Worm (Caenorhabditis elegans) whole organism, L4 larva: ENCODE results near the gene molo-1.
A peak's percentile ranks its signal among the peaks of the same experiment; 100 is the strongest.

Source experiments
- T20F7.1 ChIP-seq: fragments of 200-800 bp; sonication (Bioruptor generic); optimal IDR thresholded peaks from 2 replicates; lab custom pipeline; 2018; ENCODE audit warnings: mild to moderate bottlenecking, missing genetic modification characterization, missing compliant biosample characterization
- T26A8.4 ChIP-seq: fragments of 200-800 bp; sonication (Bioruptor generic); IDR thresholded peaks from 2 replicates; pipeline ENCODE4 v1.3.6; 2022; ENCODE audit warnings: missing genetic modification characterization, missing compliant biosample characterization
- Y75B8A.6 ChIP-seq: fragments of 200-800 bp; sonication (Bioruptor generic); IDR thresholded peaks from 2 replicates; pipeline ENCODE4 v1.3.6; 2022; ENCODE audit warnings: missing genetic modification reagents, missing genetic modification characterization, missing compliant biosample characterization
- aha-1 ChIP-seq: fragments of 150-350 bp; peaks from one replicate; lab custom pipeline; 2014; ENCODE audit warnings: missing biosample characterization, missing genetic modification characterization
- ama-1 ChIP-seq: fragments of 150-350 bp; optimal IDR thresholded peaks from 2 replicates; lab custom pipeline; 2014; ENCODE audit warnings: inconsistent platforms, mixed read lengths
- ceh-20 ChIP-seq: fragments of 200-800 bp; sonication (Bioruptor generic); IDR thresholded peaks from 2 replicates; pipeline ENCODE4 v1.3.6; 2022; ENCODE audit warnings: missing genetic modification reagents, missing genetic modification characterization, missing compliant biosample characterization
- ceh-28 ChIP-seq: fragments of 150-350 bp; optimal IDR thresholded peaks from 2 replicates; lab custom pipeline; 2014; ENCODE audit warnings: missing biosample characterization, missing genetic modification reagents, missing genetic modification characterization
- ctbp-1 ChIP-seq: fragments of 200-800 bp; sonication (Bioruptor generic); IDR thresholded peaks from 2 replicates; pipeline ENCODE4 v1.3.6; 2022; ENCODE audit warnings: missing genetic modification reagents, missing genetic modification characterization, missing compliant biosample characterization
- daf-12 ChIP-seq: fragments of 150-350 bp; optimal IDR thresholded peaks from 2 replicates; lab custom pipeline; 2014; ENCODE audit warnings: missing biosample characterization, missing genetic modification reagents, missing genetic modification characterization
- daf-16 ChIP-seq, 3 experiments: sonication (generic microtip); optimal IDR thresholded peaks; 2 replicates each; lab custom pipeline; 2016 to 2017; ENCODE audit warnings: missing genetic modification characterization in 3 of 3, missing genetic modification reagents in 3 of 3, mild to moderate bottlenecking in 2 of 3, missing compliant biosample characterization in 2 of 3, missing biosample characterization in 1 of 3, moderate library complexity in 1 of 3
- dmd-6 ChIP-seq: fragments of 200-800 bp; sonication (Bioruptor generic); IDR thresholded peaks from 2 replicates; pipeline ENCODE4 v1.3.6; 2022; ENCODE audit warnings: missing genetic modification reagents, missing genetic modification characterization, missing compliant biosample characterization
- duxl-1 ChIP-seq: sonication (generic microtip); optimal IDR thresholded peaks from 2 replicates; lab custom pipeline; 2016; ENCODE audit warnings: mild to moderate bottlenecking, missing genetic modification characterization, moderate library complexity, missing compliant biosample characterization; ENCODE audit not compliant: poor library complexity
- dve-1 ChIP-seq: sonication (generic microtip); optimal IDR thresholded peaks from 2 replicates; lab custom pipeline; 2017; ENCODE audit warnings: antibody characterized with exemption, mild to moderate bottlenecking, missing genetic modification characterization, missing compliant biosample characterization; ENCODE audit not compliant: insufficient read depth
- hif-1 ChIP-seq, 2 experiments: sonication (generic microtip); optimal IDR thresholded peaks; 2 replicates each; lab custom pipeline; 2016 to 2017; ENCODE audit warnings: missing compliant biosample characterization in 2 of 2, missing genetic modification characterization in 2 of 2, missing genetic modification reagents in 2 of 2, missing genotype in 2 of 2, mild to moderate bottlenecking in 1 of 2
- hlh-11 ChIP-seq: fragments of 200-800 bp; sonication (Bioruptor generic); optimal IDR thresholded peaks from 2 replicates; lab custom pipeline; 2018; ENCODE audit warnings: mild to moderate bottlenecking, missing genetic modification characterization, missing compliant biosample characterization
- hlh-30 ChIP-seq: sonication (generic microtip); optimal IDR thresholded peaks from 2 replicates; lab custom pipeline; 2017; ENCODE audit warnings: antibody characterized with exemption, mild to moderate bottlenecking, missing genetic modification characterization, missing compliant biosample characterization; ENCODE audit not compliant: insufficient read depth
- hmg-1.1 ChIP-seq: fragments of 200-800 bp; sonication (Bioruptor generic); IDR thresholded peaks from 2 replicates; pipeline ENCODE4 v1.3.6; 2022; ENCODE audit warnings: missing genetic modification reagents, missing genetic modification characterization, missing compliant biosample characterization
- lim-7 ChIP-seq: fragments of 200-800 bp; sonication (Bioruptor generic); IDR thresholded peaks from 2 replicates; pipeline ENCODE4 v1.3.6; 2022; ENCODE audit warnings: missing genetic modification characterization, missing compliant biosample characterization
- lin-1 ChIP-seq: fragments of 200-800 bp; sonication (Bioruptor generic); IDR thresholded peaks from 2 replicates; pipeline ENCODE4 v1.3.6; 2022; ENCODE audit warnings: missing genetic modification reagents, missing genetic modification characterization, missing compliant biosample characterization
- lsy-2 ChIP-seq, 2 experiments: fragments of 150-350 bp in 1 of 2; sonication (generic microtip) in 1 of 2; optimal IDR thresholded peaks; 2 replicates each; lab custom pipeline; 2014 to 2017; ENCODE audit warnings: missing biosample characterization in 2 of 2, missing genetic modification characterization in 2 of 2
- mdl-1 ChIP-seq, 2 experiments: fragments of 150-350 bp in 1 of 2; sonication (generic microtip) in 1 of 2; optimal IDR thresholded peaks; 2 replicates each; lab custom pipeline; 2014 to 2017; ENCODE audit warnings: missing biosample characterization in 2 of 2, missing genetic modification characterization in 2 of 2
- mdt-29 ChIP-seq: fragments of 200-800 bp; sonication (Bioruptor generic); IDR thresholded peaks from 2 replicates; pipeline ENCODE4 v1.3.6; 2022; ENCODE audit warnings: missing genetic modification reagents, missing genetic modification characterization, missing compliant biosample characterization
- mep-1 ChIP-seq: fragments of 150-350 bp; sonication (generic microtip); optimal IDR thresholded peaks from 3 replicates; lab custom pipeline; 2014; ENCODE audit warnings: missing biosample characterization, missing genetic modification characterization
- mes-2 ChIP-seq: sonication (generic microtip); optimal IDR thresholded peaks from 2 replicates; lab custom pipeline; 2016; ENCODE audit warnings: missing genotype, mild to moderate bottlenecking, missing genetic modification characterization, missing compliant biosample characterization; ENCODE audit not compliant: poor library complexity, severe bottlenecking
- mxl-3 ChIP-seq: fragments of 200-800 bp; sonication (Bioruptor generic); optimal IDR thresholded peaks from 2 replicates; lab custom pipeline; 2018; ENCODE audit warnings: mild to moderate bottlenecking, missing genetic modification characterization, missing compliant biosample characterization
- nhr-10 ChIP-seq: fragments of 150-350 bp; optimal IDR thresholded peaks from 2 replicates; lab custom pipeline; 2014; ENCODE audit warnings: missing biosample characterization, missing genetic modification characterization
- nhr-102 ChIP-seq: sonication (generic microtip); optimal IDR thresholded peaks from 2 replicates; lab custom pipeline; 2016; ENCODE audit warnings: mild to moderate bottlenecking, missing genetic modification characterization, moderate library complexity, missing compliant biosample characterization
- nhr-11 ChIP-seq: fragments of 150-350 bp; optimal IDR thresholded peaks from 2 replicates; lab custom pipeline; 2014; ENCODE audit warnings: missing biosample characterization, missing genetic modification characterization
- nhr-28 ChIP-seq: fragments of 150-350 bp; optimal IDR thresholded peaks from 2 replicates; lab custom pipeline; 2014; ENCODE audit warnings: missing biosample characterization, missing genetic modification characterization
- nhr-48 ChIP-seq: sonication (generic microtip); optimal IDR thresholded peaks from 2 replicates; lab custom pipeline; 2016; ENCODE audit warnings: mild to moderate bottlenecking, missing genetic modification characterization, missing compliant biosample characterization
- nhr-6 ChIP-seq: fragments of 150-350 bp; optimal IDR thresholded peaks from 2 replicates; lab custom pipeline; 2014; ENCODE audit warnings: missing biosample characterization, missing genetic modification characterization
- nhr-77 ChIP-seq: fragments of 150-350 bp; optimal IDR thresholded peaks from 2 replicates; lab custom pipeline; 2014; ENCODE audit warnings: missing biosample characterization, missing genetic modification characterization
- php-3 ChIP-seq: fragments of 200-800 bp; sonication (Bioruptor generic); IDR thresholded peaks from 2 replicates; pipeline ENCODE4 v1.3.6; 2022; ENCODE audit warnings: missing genetic modification reagents, missing genetic modification characterization, missing compliant biosample characterization
- rbr-2 ChIP-seq: sonication (generic microtip); optimal IDR thresholded peaks from 2 replicates; lab custom pipeline; 2016; ENCODE audit warnings: missing genotype, missing genetic modification characterization, missing compliant biosample characterization
- sdz-12 ChIP-seq: fragments of 200-800 bp; sonication (Bioruptor generic); optimal IDR thresholded peaks from 2 replicates; lab custom pipeline; 2018; ENCODE audit warnings: mild to moderate bottlenecking, missing genetic modification characterization, missing compliant biosample characterization
- skn-1 ChIP-seq: fragments of 150-350 bp; optimal IDR thresholded peaks from 2 replicates; lab custom pipeline; 2014; ENCODE audit warnings: missing biosample characterization, missing genetic modification characterization
- snpc-1.2 ChIP-seq: fragments of 200-800 bp; sonication (Bioruptor generic); IDR thresholded peaks from 2 replicates; pipeline ENCODE4 v1.3.6; 2022; ENCODE audit warnings: missing genetic modification reagents, missing genetic modification characterization, missing compliant biosample characterization
- spr-3 ChIP-seq: fragments of 200-800 bp; sonication (Bioruptor generic); optimal IDR thresholded peaks from 2 replicates; lab custom pipeline; 2018; ENCODE audit warnings: mild to moderate bottlenecking, missing genetic modification characterization, missing compliant biosample characterization
- tra-1 ChIP-seq: fragments of 200-800 bp; sonication (Bioruptor generic); IDR thresholded peaks from 2 replicates; pipeline ENCODE4 v1.3.6; 2022; ENCODE audit warnings: missing genetic modification reagents, missing genetic modification characterization, missing compliant biosample characterization
- unc-62 ChIP-seq, 3 experiments: fragments of 150-350 bp in 1 of 3; sonication (generic microtip); optimal IDR thresholded peaks in 2 of 3; peaks in 1 of 3; 1 replicate in 1 of 3; 2 replicates in 2 of 3; lab custom pipeline; 2014 to 2017; ENCODE audit warnings: missing biosample characterization in 3 of 3, missing genetic modification characterization in 3 of 3, missing genetic modification reagents in 3 of 3, missing genotype in 1 of 3
- vab-7 ChIP-seq: fragments of 200-800 bp; sonication (Bioruptor generic); IDR thresholded peaks from 2 replicates; pipeline ENCODE4 v1.3.6; 2022; ENCODE audit warnings: missing genetic modification reagents, missing genetic modification characterization, missing compliant biosample characterization
- zfp-3 ChIP-seq: fragments of 200-800 bp; sonication (Bioruptor generic); conservative IDR thresholded peaks from 2 replicates; pipeline ENCODE4 v1.3.6; 2022; ENCODE audit warnings: missing genetic modification reagents, missing genetic modification characterization, missing compliant biosample characterization
- ztf-7 ChIP-seq: fragments of 150-350 bp; optimal IDR thresholded peaks from 2 replicates; lab custom pipeline; 2014; ENCODE audit warnings: missing biosample characterization, missing genetic modification characterization

The molo-1 gene

DNA sequence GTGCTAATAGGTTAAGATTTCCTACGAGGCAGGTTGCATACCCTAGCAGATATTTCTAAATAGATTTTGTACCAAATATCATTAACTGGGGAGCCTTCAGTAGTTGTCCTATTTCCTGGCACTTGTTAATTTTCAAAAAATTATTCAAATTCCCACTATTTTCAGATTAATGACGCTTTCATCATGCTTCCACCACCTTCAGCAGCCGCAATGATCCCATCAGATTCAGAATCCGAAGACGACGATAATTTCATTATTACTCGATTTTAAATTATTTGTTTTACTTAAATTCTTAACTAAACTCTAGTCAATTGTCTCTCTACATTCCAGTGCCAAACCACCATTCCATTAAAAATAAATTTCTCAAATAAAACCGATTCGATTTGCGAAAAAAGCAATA lies 22.9 kb upstream of the molo-1 start:
- peak; percentile 53 for TF ChIP-seq mep-1
- TF ChIP-seq tra-1 (GFP tag; lab: Robert Waterston, UW) = 0 out of 2 replicates have a peak, but pooled peaks have one; percentile 20
- peak; percentile 35 for TF ChIP-seq nhr-77 (tag; lab: Kevin White, UChicago)
- TF ChIP-seq sdz-12 = peak; percentile 74
- peak; percentile 22 for TF ChIP-seq nhr-6 (tag; lab: Kevin White, UChicago)
- 0 out of 2 replicates have a peak, but pooled peaks have one; percentile 38 for TF ChIP-seq php-3 (GFP tag; lab: Robert Waterston, UW)
- TF ChIP-seq lsy-2 (tag; optimal IDR thresholded peaks at IDR 0.05; lab: Kevin White, UChicago) = peak in 1 of 2 experiments; percentile 7
- TF ChIP-seq zfp-3 = peak; percentile 90
- no peak for TF ChIP-seq daf-12 (tag; lab: Kevin White, UChicago)
- TF ChIP-seq snpc-1.2 (GFP tag; lab: Robert Waterston, UW) = 0 out of 2 replicates have a peak, but pooled peaks have one; percentile 28
- no peak for TF ChIP-seq mdl-1 (tag; optimal IDR thresholded peaks at IDR 0.05; lab: Kevin White, UChicago)
- peak; percentile 62 for TF ChIP-seq dve-1
- 0 out of 2 replicates have a peak, but pooled peaks have one; percentile 6 for TF ChIP-seq vab-7 (GFP tag; lab: Robert Waterston, UW)
- no peak for TF ChIP-seq rbr-2 (tag; lab: Kevin White, UChicago)
- TF ChIP-seq spr-3 (GFP tag; lab: Kevin White, UChicago) = no peak
- TF ChIP-seq mdt-29 (GFP tag; lab: Robert Waterston, UW) = peak; percentile 43; the same call in 1 of the 2 replicates
- TF ChIP-seq T26A8.4 = peak; percentile 47; the same call in 1 of the 2 replicates
- TF ChIP-seq T20F7.1 (GFP tag; lab: Kevin White, UChicago) = peak; percentile 12
- peak; percentile 60 for TF ChIP-seq ama-1
- TF ChIP-seq daf-16 (GFP tag; optimal IDR thresholded peaks at IDR 0.05; lab: Kevin White, UChicago) = no peak
- peak; percentile 46 for TF ChIP-seq daf-16 (tag; optimal IDR thresholded peaks at IDR 0.05; lab: Kevin White, UChicago)

- peak; percentile 81 for TF ChIP-seq dmd-6
- TF ChIP-seq nhr-48 = peak; percentile 33
- TF ChIP-seq lim-7 (GFP tag; lab: Robert Waterston, UW) = no peak
- peak; percentile 82 for TF ChIP-seq nhr-28 (tag; lab: Kevin White, UChicago)
- no peak for TF ChIP-seq daf-12 (tag; lab: Kevin White, UChicago)
- peak in 1 of 2 experiments; percentile 69 for TF ChIP-seq lsy-2 (tag; optimal IDR thresholded peaks at IDR 0.05; lab: Kevin White, UChicago)
- TF ChIP-seq hmg-1.1 = no peak
- TF ChIP-seq duxl-1 (tag; lab: Kevin White, UChicago) = no peak
- peak; percentile 67 for TF ChIP-seq nhr-11 (tag; lab: Kevin White, UChicago)
- TF ChIP-seq dve-1 = peak; percentile 96
- no peak for TF ChIP-seq skn-1 (tag; lab: Kevin White, UChicago)
- TF ChIP-seq T20F7.1 (GFP tag; lab: Kevin White, UChicago) = peak; percentile 9
- peak; percentile 68 for TF ChIP-seq mxl-3
- TF ChIP-seq unc-62 (GFP tag; optimal IDR thresholded peaks at IDR 0.05 in 1 of 2; lab: Kevin White, UChicago) = peak in 1 of 2 experiments; percentile 96
- TF ChIP-seq unc-62 (tag; optimal IDR thresholded peaks at IDR 0.05; lab: Kevin White, UChicago) = no peak
- no peak for TF ChIP-seq lin-1 (GFP tag; lab: Robert Waterston, UW)
- TF ChIP-seq nhr-6 (tag; lab: Kevin White, UChicago) = peak; percentile 38
- TF ChIP-seq hlh-11 = peak; percentile 94
- TF ChIP-seq ztf-7 (tag; lab: Kevin White, UChicago) = peak; percentile 13
- peak; percentile 89 for TF ChIP-seq aha-1 (tag; lab: Kevin White, UChicago)
- TF ChIP-seq nhr-102 (tag; lab: Kevin White, UChicago) = peak; percentile 24
- peak in 1 of 2 experiments; percentile 49 for TF ChIP-seq hif-1 (tag; optimal IDR thresholded peaks at IDR 0.05; lab: Kevin White, UChicago)
- no peak for TF ChIP-seq ctbp-1 (GFP tag; lab: Robert Waterston, UW)
- TF ChIP-seq mep-1 = peak; percentile 71
- TF ChIP-seq mdl-1 (tag; optimal IDR thresholded peaks at IDR 0.05; lab: Kevin White, UChicago) = peak; percentile 82 to 94
- peak; percentile 84 for TF ChIP-seq nhr-77 (tag; lab: Kevin White, UChicago)
- TF ChIP-seq mes-2 (tag; lab: Kevin White, UChicago) = peak; percentile 21
- TF ChIP-seq daf-16 (GFP tag; optimal IDR thresholded peaks at IDR 0.05; lab: Kevin White, UChicago) = peak; percentile 77 to 80
- peak; percentile 93 for TF ChIP-seq daf-16 (tag; optimal IDR thresholded peaks at IDR 0.05; lab: Kevin White, UChicago)
- TF ChIP-seq Y75B8A.6 (GFP tag; lab: Robert Waterston, UW) = no peak
- peak; percentile 2 for TF ChIP-seq nhr-10 (tag; lab: Kevin White, UChicago)
- TF ChIP-seq tra-1 (GFP tag; lab: Robert Waterston, UW) = peak; percentile 74
- TF ChIP-seq ceh-20 (GFP tag; lab: Robert Waterston, UW) = peak; percentile 59; the same call in 1 of the 2 replicates
- peak; percentile 92 for TF ChIP-seq ama-1
- TF ChIP-seq hlh-30 (tag; lab: Kevin White, UChicago) = peak; percentile 92
- TF ChIP-seq ceh-28 (tag; lab: Kevin White, UChicago) = no peak
- TF ChIP-seq, all 104 proteins: peak for 25
Measured at ce11 chrIII:5552072-5552667, 21.6 kb upstream of the molo-1 start, which contains the start of gene F09F7.6. F09F7.6 (minus strand) TSS chrIII:5552135.
